Worm (Caenorhabditis elegans) whole organism, young adult: ENCODE measurements around the gene ipla-1.

Experiments used
- B0019.2 ChIP-seq: fragments of 200-800 bp; sonication (Bioruptor generic); conservative IDR thresholded peaks from 2 replicates; pipeline ENCODE4 v1.3.6; 2022; ENCODE audit warnings: missing genetic modification reagents, missing genetic modification characterization, missing compliant biosample characterization
- B0261.1 ChIP-seq: sonication (generic microtip); optimal IDR thresholded peaks from 2 replicates; lab custom pipeline; 2016; ENCODE audit warnings: mild to moderate bottlenecking, missing genetic modification characterization, moderate library complexity, missing compliant biosample characterization
- C06A6.2 ChIP-seq: fragments of 200-800 bp; sonication (Bioruptor generic); conservative IDR thresholded peaks from 2 replicates; pipeline ENCODE4 v1.3.6; 2022; ENCODE audit warnings: missing genetic modification characterization, missing compliant biosample characterization
- F55B11.4 ChIP-seq: sonication (generic microtip); optimal IDR thresholded peaks from 2 replicates; lab custom pipeline; 2016; ENCODE audit warnings: missing compliant biosample characterization, missing genetic modification characterization, borderline replicate concordance; ENCODE audit not compliant: insufficient read depth
- Y53G8AR.9 ChIP-seq: fragments of 200-800 bp; sonication (Bioruptor generic); conservative IDR thresholded peaks from 2 replicates; pipeline ENCODE4 v1.3.6; 2022; ENCODE audit warnings: missing genetic modification reagents, missing genetic modification characterization, missing compliant biosample characterization
- Y56A3A.18 ChIP-seq: fragments of 200-800 bp; sonication (Bioruptor generic); IDR thresholded peaks from 2 replicates; pipeline ENCODE4 v1.3.6; 2022; ENCODE audit warnings: missing genetic modification reagents, missing genetic modification characterization, missing compliant biosample characterization
- Y79H2A.3 ChIP-seq: fragments of 200-800 bp; sonication (Bioruptor generic); conservative IDR thresholded peaks from 2 replicates; pipeline ENCODE4 v1.3.6; 2022; ENCODE audit warnings: missing genetic modification reagents, missing genetic modification characterization, missing compliant biosample characterization
- ZK185.1 ChIP-seq: sonication (generic microtip); optimal IDR thresholded peaks from 2 replicates; lab custom pipeline; 2016; ENCODE audit warnings: mild to moderate bottlenecking, missing genetic modification characterization, missing compliant biosample characterization; ENCODE audit not compliant: poor library complexity, severe bottlenecking
- akir-1 ChIP-seq: fragments of 200-800 bp; sonication (Bioruptor generic); optimal IDR thresholded peaks from 2 replicates; lab custom pipeline; 2018; ENCODE audit warnings: mild to moderate bottlenecking, missing genetic modification characterization, moderate library complexity, missing compliant biosample characterization
- ama-1 ChIP-seq, 3 experiments: fragments of 150-350 bp in 1 of 3; sonication (generic microtip) in 2 of 3; optimal IDR thresholded peaks; 2 replicates each; lab custom pipeline; 2014 to 2018; ENCODE audit warnings: missing biosample characterization in 2 of 3, missing genetic modification characterization in 2 of 3, missing genetic modification reagents in 2 of 3
- aptf-3 ChIP-seq: fragments of 200-800 bp; sonication (Bioruptor generic); IDR thresholded peaks from 2 replicates; pipeline ENCODE4 v1.3.6; 2022; ENCODE audit warnings: missing genetic modification characterization, missing compliant biosample characterization
- attf-3 ChIP-seq: fragments of 200-800 bp; sonication (Bioruptor generic); conservative IDR thresholded peaks from 2 replicates; pipeline ENCODE4 v1.3.6; 2022; ENCODE audit warnings: missing genetic modification reagents, missing genetic modification characterization, missing compliant biosample characterization
- ceh-100 ChIP-seq: fragments of 200-800 bp; sonication (Bioruptor generic); IDR thresholded peaks from 2 replicates; pipeline ENCODE4 v1.3.6; 2022; ENCODE audit warnings: missing genetic modification reagents, missing genetic modification characterization, missing compliant biosample characterization
- chd-7 ChIP-seq: sonication (generic microtip); optimal IDR thresholded peaks from 2 replicates; lab custom pipeline; 2016; ENCODE audit warnings: mild to moderate bottlenecking, missing genetic modification characterization, moderate library complexity, missing compliant biosample characterization
- efl-1 ChIP-seq: fragments of 150-350 bp; optimal IDR thresholded peaks from 2 replicates; lab custom pipeline; 2014; ENCODE audit warnings: missing biosample characterization, missing genetic modification reagents, missing genetic modification characterization
- egrh-3 ChIP-seq: fragments of 200-800 bp; sonication (Bioruptor generic); IDR thresholded peaks from 2 replicates; pipeline ENCODE4 v1.3.6; 2022; ENCODE audit warnings: missing genetic modification reagents, missing genetic modification characterization, missing compliant biosample characterization
- fkh-3 ChIP-seq: sonication (generic microtip); optimal IDR thresholded peaks from 2 replicates; lab custom pipeline; 2016; ENCODE audit warnings: mild to moderate bottlenecking, missing genetic modification characterization, missing compliant biosample characterization
- hmg-1.2 ChIP-seq: fragments of 200-800 bp; sonication (Bioruptor generic); IDR thresholded peaks from 2 replicates; pipeline ENCODE4 v1.3.6; 2022; ENCODE audit warnings: missing genetic modification reagents, missing genetic modification characterization, missing compliant biosample characterization
- hrde-1 ChIP-seq: sonication (generic microtip); optimal IDR thresholded peaks from 2 replicates; lab custom pipeline; 2016; ENCODE audit warnings: missing genetic modification characterization, mild to moderate bottlenecking, missing compliant biosample characterization, moderate library complexity, missing genotype, missing genetic modification reagents, borderline replicate concordance
- let-526 ChIP-seq: fragments of 200-800 bp; sonication (Bioruptor generic); IDR thresholded peaks from 2 replicates; pipeline ENCODE4 v1.3.6; 2022; ENCODE audit warnings: missing genetic modification reagents, missing genetic modification characterization, missing compliant biosample characterization
- lin-26 ChIP-seq: fragments of 200-800 bp; sonication (Bioruptor generic); IDR thresholded peaks from 2 replicates; pipeline ENCODE4 v1.3.6; 2022; ENCODE audit warnings: missing genetic modification reagents, missing genetic modification characterization, missing compliant biosample characterization
- lin-35 ChIP-seq, 3 experiments: fragments of 150-350 bp in 2 of 3; sonication (generic microtip) in 1 of 3; optimal IDR thresholded peaks; 2 replicates each; lab custom pipeline; 2014 to 2018; ENCODE audit warnings: missing biosample characterization in 3 of 3, missing genetic modification characterization in 3 of 3, missing genetic modification reagents in 3 of 3
- lin-40 ChIP-seq: sonication (generic microtip); optimal IDR thresholded peaks from 2 replicates; lab custom pipeline; 2016; ENCODE audit warnings: missing genetic modification characterization, mild to moderate bottlenecking, missing compliant biosample characterization, missing genotype, missing genetic modification reagents
- lin-54 ChIP-seq: fragments of 200-800 bp; sonication (Bioruptor generic); optimal IDR thresholded peaks from 2 replicates; lab custom pipeline; 2018; ENCODE audit warnings: mild to moderate bottlenecking, missing genetic modification characterization, missing compliant biosample characterization
- lsy-27 ChIP-seq: sonication (generic microtip); optimal IDR thresholded peaks from 2 replicates; lab custom pipeline; 2017; ENCODE audit warnings: missing genetic modification characterization, mild to moderate bottlenecking, missing compliant biosample characterization, antibody characterized with exemption, missing genotype, borderline replicate concordance; ENCODE audit not compliant: insufficient read depth
- madf-3 ChIP-seq: fragments of 200-800 bp; sonication (Bioruptor generic); IDR thresholded peaks from 2 replicates; pipeline ENCODE4 v1.3.6; 2022; ENCODE audit warnings: missing genetic modification reagents, missing genetic modification characterization, missing compliant biosample characterization
- nfyb-1 ChIP-seq: fragments of 200-800 bp; sonication (Bioruptor generic); IDR thresholded peaks from 2 replicates; pipeline ENCODE4 v1.3.6; 2022; ENCODE audit warnings: missing genetic modification reagents, missing genetic modification characterization, missing compliant biosample characterization
- nhr-120 ChIP-seq: fragments of 200-800 bp; sonication (Bioruptor generic); IDR thresholded peaks from 2 replicates; pipeline ENCODE4 v1.3.6; 2022; ENCODE audit warnings: missing genetic modification characterization, missing compliant biosample characterization
- nhr-80 ChIP-seq: sonication (generic microtip); optimal IDR thresholded peaks from 2 replicates; lab custom pipeline; 2016; ENCODE audit warnings: missing genetic modification characterization, missing compliant biosample characterization
- nhr-90 ChIP-seq: sonication (generic microtip); optimal IDR thresholded peaks from 2 replicates; lab custom pipeline; 2016; ENCODE audit warnings: missing genotype, mild to moderate bottlenecking, missing genetic modification characterization, missing compliant biosample characterization
- pbrm-1 ChIP-seq: fragments of 200-800 bp; sonication (Bioruptor generic); IDR thresholded peaks from 2 replicates; pipeline ENCODE4 v1.3.6; 2022; ENCODE audit warnings: missing genetic modification reagents, missing genetic modification characterization, missing compliant biosample characterization
- pha-4 ChIP-seq: fragments of 150-350 bp; sonication (generic microtip); optimal IDR thresholded peaks from 2 replicates; lab custom pipeline; 2014; ENCODE audit warnings: missing biosample characterization, missing genetic modification reagents, missing genetic modification characterization
- rcor-1 ChIP-seq: fragments of 200-800 bp; sonication (Bioruptor generic); IDR thresholded peaks from 2 replicates; pipeline ENCODE4 v1.3.6; 2022; ENCODE audit warnings: missing genetic modification reagents, missing genetic modification characterization, missing compliant biosample characterization
- rec-8 ChIP-seq, 2 experiments: sonication (generic microtip); optimal IDR thresholded peaks; 2 replicates each; lab custom pipeline; 2016; ENCODE audit warnings: mild to moderate bottlenecking in 2 of 2, missing genetic modification characterization in 2 of 2, missing genetic modification reagents in 2 of 2, missing genotype in 2 of 2, missing biosample characterization in 1 of 2, missing compliant biosample characterization in 1 of 2, moderate library complexity in 1 of 2
- sdz-38 ChIP-seq: sonication (generic microtip); optimal IDR thresholded peaks from 2 replicates; lab custom pipeline; 2016; ENCODE audit warnings: missing genotype, missing genetic modification characterization, missing compliant biosample characterization
- sea-2 ChIP-seq: fragments of 200-800 bp; sonication (Bioruptor generic); IDR thresholded peaks from 2 replicates; pipeline ENCODE4 v1.3.6; 2022; ENCODE audit warnings: missing genetic modification characterization, missing compliant biosample characterization
- snpc-3.4 ChIP-seq: sonication (generic microtip); optimal IDR thresholded peaks from 2 replicates; lab custom pipeline; 2017; ENCODE audit warnings: missing genetic modification characterization, mild to moderate bottlenecking, missing compliant biosample characterization, antibody characterized with exemption, moderate library complexity, missing genotype, missing genetic modification reagents
- snpc-4 ChIP-seq, 5 experiments: fragments of 150-350 bp in 1 of 5; sonication (generic microtip) in 4 of 5; optimal IDR thresholded peaks; 2 replicates each; lab custom pipeline; 2014 to 2018; ENCODE audit warnings: missing genetic modification characterization in 5 of 5, missing biosample characterization in 3 of 5, antibody characterized with exemption in 2 of 5, mild to moderate bottlenecking in 2 of 5, missing compliant biosample characterization in 2 of 5, missing genotype in 2 of 5, moderate library complexity in 2 of 5, missing genetic modification reagents in 1 of 5
- somi-1 ChIP-seq: fragments of 200-800 bp; sonication (Bioruptor generic); optimal IDR thresholded peaks from 2 replicates; lab custom pipeline; 2018; ENCODE audit warnings: mild to moderate bottlenecking, missing genetic modification characterization, missing compliant biosample characterization
- tbp1 ChIP-seq: fragments of 200-800 bp; sonication (Bioruptor generic); optimal IDR thresholded peaks from 2 replicates; lab custom pipeline; 2018; ENCODE audit warnings: mild to moderate bottlenecking, missing genetic modification characterization, missing compliant biosample characterization
- tbx-9 ChIP-seq: sonication (generic microtip); optimal IDR thresholded peaks from 2 replicates; lab custom pipeline; 2016; ENCODE audit warnings: borderline replicate concordance, missing genetic modification characterization, inconsistent platforms, missing compliant biosample characterization
- unc-130 ChIP-seq: sonication (generic microtip); optimal IDR thresholded peaks from 2 replicates; lab custom pipeline; 2016; ENCODE audit warnings: missing genetic modification reagents, missing genetic modification characterization, missing compliant biosample characterization
- ztf-25 ChIP-seq: fragments of 200-800 bp; sonication (Bioruptor generic); IDR thresholded peaks from 2 replicates; pipeline ENCODE4 v1.3.6; 2022; ENCODE audit warnings: missing genetic modification reagents, missing genetic modification characterization, missing compliant biosample characterization
- ztf-3 ChIP-seq: fragments of 200-800 bp; sonication (Bioruptor generic); optimal IDR thresholded peaks from 2 replicates; lab custom pipeline; 2018; ENCODE audit warnings: mild to moderate bottlenecking, missing genetic modification characterization, missing compliant biosample characterization

The ipla-1 gene

ce11 chrII:4562503-4563000, 38.6 kb downstream of the ipla-1 start, which contains the start of gene dao-2:
dao-2 (plus strand) TSS chrII:4562950.
- TF ChIP-seq hmg-1.2 (GFP tag; lab: Robert Waterston, UW): no peak
- no peak for TF ChIP-seq lin-40
- TF ChIP-seq pha-4: no peak
- TF ChIP-seq lin-26 (GFP tag; lab: Robert Waterston, UW): no peak
- TF ChIP-seq ceh-100 (GFP tag; lab: Robert Waterston, UW): no peak
- TF ChIP-seq Y79H2A.3 (GFP tag; lab: Robert Waterston, UW): no peak
- no peak for TF ChIP-seq lsy-27
- TF ChIP-seq hrde-1 (tag; lab: Kevin White, UChicago): no peak
- TF ChIP-seq tbp1 (GFP tag; lab: Kevin White, UChicago): no peak
- no peak for TF ChIP-seq akir-1 (GFP tag; lab: Kevin White, UChicago)
- TF ChIP-seq lin-35 (GFP tag; optimal IDR thresholded peaks at IDR 0.05; lab: Kevin White, UChicago): no peak
- no peak for TF ChIP-seq B0261.1 (tag; lab: Kevin White, UChicago)
- TF ChIP-seq lin-54: no peak
- TF ChIP-seq Y56A3A.18 (GFP tag; lab: Robert Waterston, UW): no peak
- TF ChIP-seq madf-3 (GFP tag; lab: Robert Waterston, UW): no peak
- no peak for TF ChIP-seq efl-1 (GFP tag; lab: Kevin White, UChicago)
- no peak for TF ChIP-seq egrh-3
- no peak for TF ChIP-seq somi-1 (GFP tag; lab: Kevin White, UChicago)

- TF ChIP-seq ama-1 (optimal IDR thresholded peaks at IDR 0.05; lab: Kevin White, UChicago) (no peak), ama-1 (GFP tag; optimal IDR thresholded peaks at IDR 0.05; lab: Kevin White, UChicago) (no peak), nhr-90 (tag; lab: Kevin White, UChicago) (no peak), Y53G8AR.9 (GFP tag; lab: Robert Waterston, UW) (no peak), fkh-3 (no peak), nhr-80 (tag; lab: Kevin White, UChicago) (no peak), sea-2 (no peak), rcor-1 (GFP tag; lab: Robert Waterston, UW) (no peak), pbrm-1 (GFP tag; lab: Robert Waterston, UW) (no peak), snpc-3.4 (tag; lab: Kevin White, UChicago) (no peak), hrde-1 (tag; lab: Kevin White, UChicago) (no peak), aptf-3 (GFP tag; lab: Robert Waterston, UW) (no peak), let-526 (GFP tag; lab: Robert Waterston, UW) (no peak), snpc-4 (GFP tag; optimal IDR thresholded peaks at IDR 0.05; lab: Kevin White, UChicago) (no peak), snpc-4 (tag; optimal IDR thresholded peaks at IDR 0.05; lab: Kevin White, UChicago) (no peak), tbx-9 (tag; lab: Kevin White, UChicago) (no peak), ztf-3 (no peak), lin-40 (no peak), Y79H2A.3 (GFP tag; lab: Robert Waterston, UW) (no peak), akir-1 (GFP tag; lab: Kevin White, UChicago) (no peak), ZK185.1 (no peak), B0261.1 (tag; lab: Kevin White, UChicago) (no peak)
These were observed 41.1 kb downstream of the ipla-1 start, which contains the start of gene M03A1.8 for ce11 chrII:4560068-4560467. M03A1.8 (plus strand) TSS chrII:4560336.

- no peak for TF ChIP-seq nfyb-1 (GFP tag; lab: Robert Waterston, UW)
- TF ChIP-seq unc-130 (GFP tag; lab: Kevin White, UChicago): no peak
- no peak for TF ChIP-seq attf-3 (GFP tag; lab: Robert Waterston, UW)
- no peak for TF ChIP-seq hmg-1.2 (GFP tag; lab: Robert Waterston, UW)
- TF ChIP-seq B0019.2: no peak
- no peak for TF ChIP-seq rec-8 (tag; optimal IDR thresholded peaks at IDR 0.05; lab: Kevin White, UChicago)
- TF ChIP-seq somi-1 (GFP tag; lab: Kevin White, UChicago): no peak
- TF ChIP-seq C06A6.2: no peak
- no peak for TF ChIP-seq ztf-3
- TF ChIP-seq nhr-120 (GFP tag; lab: Robert Waterston, UW): no peak
- no peak for TF ChIP-seq ztf-25 (GFP tag; lab: Robert Waterston, UW)
- TF ChIP-seq lin-26 (GFP tag; lab: Robert Waterston, UW): no peak
- no peak for TF ChIP-seq sdz-38
- no peak for TF ChIP-seq chd-7 (tag; lab: Kevin White, UChicago)
- no peak for TF ChIP-seq F55B11.4 (tag; lab: Kevin White, UChicago)
These were observed 43.7 kb downstream of the ipla-1 start, which contains the start of gene M03A1.3 for ce11 chrII:4557487-4557886. M03A1.3 (plus strand) TSS chrII:4557787.
